Worm (Caenorhabditis elegans): ENCODE data around the gene srh-60.

DNA sequence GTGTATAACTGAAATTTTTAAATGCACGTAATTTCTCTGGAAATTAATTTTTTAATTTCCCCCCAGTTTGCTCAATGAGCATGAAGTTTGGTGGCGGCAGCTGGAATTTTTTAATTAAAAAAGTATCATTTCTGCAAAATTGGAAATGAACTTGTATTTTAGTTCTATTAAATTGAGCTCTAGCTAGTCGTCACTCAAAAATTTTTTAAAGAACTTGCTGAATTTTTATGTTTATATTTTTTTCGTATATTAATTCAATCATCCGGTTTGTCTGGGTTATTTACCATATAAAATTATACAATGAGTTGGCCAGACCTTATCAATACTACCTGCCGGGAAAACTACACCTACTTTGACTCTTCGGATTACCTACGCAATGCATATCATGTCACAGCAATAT lies 1.8 kb upstream of the srh-60 start, which contains the start of gene srh-59:
- no peak for TF ChIP-seq unc-39 (tag; optimal IDR thresholded peaks at IDR 0.05)
- no peak for TF ChIP-seq R02D3.7 (tag; optimal IDR thresholded peaks at IDR 0.05)
- no peak for TF ChIP-seq snpc-4 (tag; optimal IDR thresholded peaks at IDR 0.05)
- no peak for TF ChIP-seq dmd-9 (GFP tag; IDR thresholded peaks at IDR 0.05)
- no peak for TF ChIP-seq ama-1 (optimal IDR thresholded peaks at IDR 0.05)
- TF ChIP-seq vab-7 (GFP tag; IDR thresholded peaks at IDR 0.05), result no peak
- no peak for TF ChIP-seq unc-130 (GFP tag; optimal IDR thresholded peaks at IDR 0.05)
- no peak for TF ChIP-seq nhr-25 (tag; optimal IDR thresholded peaks at IDR 0.05; ENCODE audit: borderline replicate concordance, insufficient read depth)
- TF ChIP-seq pqm-1 (tag; optimal IDR thresholded peaks at IDR 0.05), result no peak
- no peak for TF ChIP-seq nhr-77 (tag; optimal IDR thresholded peaks at IDR 0.05)

Measured in whole organism, L4 larva.